Worm (Caenorhabditis elegans) whole organism, L3 larva: ENCODE measurements around the gene kcc-1.

Experiments
- ZK546.5 ChIP-seq: sonication (generic microtip); optimal IDR thresholded peaks from 2 replicates; lab custom pipeline; 2017; ENCODE audit warnings: missing biosample characterization, missing genetic modification characterization
- ama-1 ChIP-seq: fragments of 150-350 bp; optimal IDR thresholded peaks from 2 replicates; lab custom pipeline; 2018
- ceh-16 ChIP-seq: sonication (generic microtip); optimal IDR thresholded peaks from 2 replicates; lab custom pipeline; 2017; ENCODE audit warnings: missing biosample characterization, missing genetic modification characterization
- ceh-9 ChIP-seq: sonication (generic microtip); optimal IDR thresholded peaks from 2 replicates; lab custom pipeline; 2018; ENCODE audit warnings: missing biosample characterization, missing genetic modification characterization
- daf-12 ChIP-seq: fragments of 150-350 bp; optimal IDR thresholded peaks from 2 replicates; lab custom pipeline; 2014; ENCODE audit warnings: missing biosample characterization, missing genetic modification reagents, missing genetic modification characterization
- egl-27 ChIP-seq: sonication (generic microtip); optimal IDR thresholded peaks from 4 replicates; lab custom pipeline; 2017; ENCODE audit warnings: missing biosample characterization, missing genetic modification reagents, missing genetic modification characterization
- elt-2 ChIP-seq: sonication (generic microtip); optimal IDR thresholded peaks from 2 replicates; lab custom pipeline; 2016; ENCODE audit warnings: missing genetic modification reagents, mild to moderate bottlenecking, missing genetic modification characterization, missing compliant biosample characterization
- eor-1 ChIP-seq, 2 experiments: fragments of 150-350 bp; optimal IDR thresholded peaks; 2 replicates each; lab custom pipeline; 2014 to 2018; ENCODE audit warnings: missing biosample characterization in 2 of 2, missing genetic modification characterization in 2 of 2
- fkh-2 ChIP-seq: fragments of 150-350 bp; optimal IDR thresholded peaks from 2 replicates; lab custom pipeline; 2014; ENCODE audit warnings: missing biosample characterization, missing genetic modification reagents, missing genetic modification characterization
- fos-1 ChIP-seq: fragments of 150-350 bp; optimal IDR thresholded peaks from 2 replicates; lab custom pipeline; 2014; ENCODE audit warnings: missing biosample characterization, missing genetic modification characterization
- hmg-11 ChIP-seq: sonication (generic microtip); optimal IDR thresholded peaks from 2 replicates; lab custom pipeline; 2016; ENCODE audit warnings: missing genetic modification characterization, missing compliant biosample characterization
- jun-1 ChIP-seq: fragments of 150-350 bp; optimal IDR thresholded peaks from 2 replicates; lab custom pipeline; 2014; ENCODE audit warnings: missing biosample characterization, missing genetic modification reagents, missing genetic modification characterization
- lin-15B ChIP-seq: fragments of 150-350 bp; optimal IDR thresholded peaks from 2 replicates; lab custom pipeline; 2014; ENCODE audit warnings: missing biosample characterization, missing genetic modification characterization
- lin-39 ChIP-seq: fragments of 150-350 bp; optimal IDR thresholded peaks from 2 replicates; lab custom pipeline; 2018; ENCODE audit warnings: missing biosample characterization, missing genetic modification reagents, missing genetic modification characterization
- lsy-12 ChIP-seq: sonication (generic microtip); optimal IDR thresholded peaks from 2 replicates; lab custom pipeline; 2016; ENCODE audit warnings: mild to moderate bottlenecking, missing genetic modification characterization, missing compliant biosample characterization
- mml-1 ChIP-seq: fragments of 150-350 bp; sonication (generic microtip); optimal IDR thresholded peaks from 3 replicates; lab custom pipeline; 2014; ENCODE audit warnings: missing biosample characterization, missing genetic modification characterization
- nfya-1 ChIP-seq: sonication (generic microtip); optimal IDR thresholded peaks from 2 replicates; lab custom pipeline; 2017; ENCODE audit warnings: missing genetic modification characterization, mild to moderate bottlenecking, missing compliant biosample characterization, antibody characterized with exemption, moderate library complexity; ENCODE audit not compliant: insufficient read depth
- nhr-12 ChIP-seq: fragments of 150-350 bp; optimal IDR thresholded peaks from 2 replicates; lab custom pipeline; 2014; ENCODE audit warnings: missing biosample characterization, missing genetic modification characterization
- nhr-23 ChIP-seq: fragments of 150-350 bp; optimal IDR thresholded peaks from 2 replicates; lab custom pipeline; 2014; ENCODE audit warnings: missing biosample characterization, missing genetic modification reagents, missing genetic modification characterization
- nhr-237 ChIP-seq: fragments of 150-350 bp; optimal IDR thresholded peaks from 2 replicates; lab custom pipeline; 2014; ENCODE audit warnings: missing biosample characterization, missing genetic modification characterization
- nhr-25 ChIP-seq: sonication (generic microtip); optimal IDR thresholded peaks from 2 replicates; lab custom pipeline; 2017; ENCODE audit warnings: missing biosample characterization, missing genetic modification characterization
- nhr-43 ChIP-seq: sonication (generic microtip); optimal IDR thresholded peaks from 2 replicates; lab custom pipeline; 2016; ENCODE audit warnings: mild to moderate bottlenecking, missing genetic modification characterization, missing compliant biosample characterization; ENCODE audit not compliant: poor library complexity, severe bottlenecking
- nhr-67 ChIP-seq: fragments of 150-350 bp; optimal IDR thresholded peaks from 2 replicates; lab custom pipeline; 2014; ENCODE audit warnings: missing biosample characterization, missing genetic modification characterization
- nhr-77 ChIP-seq: fragments of 150-350 bp; optimal IDR thresholded peaks from 2 replicates; lab custom pipeline; 2014; ENCODE audit warnings: missing biosample characterization, missing genetic modification characterization
- pha-4 ChIP-seq: fragments of 150-350 bp; optimal IDR thresholded peaks from 2 replicates; lab custom pipeline; 2014; ENCODE audit warnings: missing biosample characterization, missing genetic modification reagents, missing genetic modification characterization
- sea-2 ChIP-seq: fragments of 150-350 bp; sonication (generic microtip); optimal IDR thresholded peaks from 4 replicates; lab custom pipeline; 2014; ENCODE audit warnings: missing biosample characterization, missing genetic modification reagents, missing genetic modification characterization
- skn-1 ChIP-seq: fragments of 150-350 bp; optimal IDR thresholded peaks from 2 replicates; lab custom pipeline; 2014; ENCODE audit warnings: missing biosample characterization, missing genetic modification characterization
- snpc-4 ChIP-seq: fragments of 150-350 bp; optimal IDR thresholded peaks from 2 replicates; lab custom pipeline; 2014; ENCODE audit warnings: missing biosample characterization, missing genetic modification characterization
- tbx-2 ChIP-seq: sonication (generic microtip); optimal IDR thresholded peaks from 2 replicates; lab custom pipeline; 2016; ENCODE audit warnings: mild to moderate bottlenecking, missing genetic modification characterization, missing compliant biosample characterization
- unc-62 ChIP-seq: fragments of 150-350 bp; sonication (generic microtip); optimal IDR thresholded peaks from 4 replicates; lab custom pipeline; 2014; ENCODE audit warnings: missing biosample characterization, missing genetic modification reagents, missing genetic modification characterization
- zag-1 ChIP-seq: fragments of 150-350 bp; optimal IDR thresholded peaks from 2 replicates; lab custom pipeline; 2014; ENCODE audit warnings: missing biosample characterization, missing genetic modification characterization
- ztf-11 ChIP-seq: fragments of 150-350 bp; optimal IDR thresholded peaks from 2 replicates; lab custom pipeline; 2014; ENCODE audit warnings: missing biosample characterization, missing genetic modification characterization
- ztf-4 ChIP-seq: fragments of 150-350 bp; optimal IDR thresholded peaks from 2 replicates; lab custom pipeline; 2014; ENCODE audit warnings: missing biosample characterization, missing genetic modification characterization

The kcc-1 gene

DNA sequence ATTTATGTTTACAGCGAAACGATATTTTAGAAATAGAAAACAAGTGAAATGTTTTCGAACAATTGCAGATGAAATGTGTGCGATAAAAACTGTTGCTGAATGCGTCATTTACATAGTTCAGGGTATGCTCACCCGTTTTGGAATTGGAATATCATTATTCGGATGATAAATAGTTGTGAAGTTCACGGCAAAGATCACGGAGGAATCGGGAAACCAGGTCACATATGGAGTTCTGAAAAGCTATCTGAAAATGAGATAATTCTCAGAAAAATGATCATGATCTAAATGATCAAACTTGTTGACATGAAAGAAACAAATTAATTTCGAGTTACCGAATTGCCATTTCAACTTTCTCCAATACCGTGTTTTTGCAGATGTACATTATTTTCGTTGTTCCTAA lies 10.3 kb upstream of the kcc-1 start, which contains the start of gene best-16:
TSS of gene best-16 (minus strand) at position 101 of the 400 bp plus-strand sequence.
- no peak for TF ChIP-seq ama-1 (lab: Kevin White, UChicago)
- TF ChIP-seq daf-12, result no peak
- TF ChIP-seq ztf-11 (tag; lab: Kevin White, UChicago), result no peak
- TF ChIP-seq tbx-2 (tag; lab: Kevin White, UChicago), result no peak
- no peak for TF ChIP-seq eor-1 (tag; optimal IDR thresholded peaks at IDR 0.05; lab: Kevin White, UChicago)
- TF ChIP-seq mml-1 (tag; lab: Kevin White, UChicago), result no peak
- no peak for TF ChIP-seq nhr-77 (tag; lab: Kevin White, UChicago)
- no peak for TF ChIP-seq nhr-12 (tag; lab: Kevin White, UChicago)
- no peak for TF ChIP-seq nfya-1 (tag; lab: Kevin White, UChicago)
- TF ChIP-seq nhr-25 (tag; lab: Kevin White, UChicago), result no peak
- TF ChIP-seq ZK546.5 (tag; lab: Kevin White, UChicago), result no peak
- no peak for TF ChIP-seq ztf-4 (tag; lab: Kevin White, UChicago)
- TF ChIP-seq nhr-23 (tag; lab: Kevin White, UChicago), result no peak
- no peak for TF ChIP-seq egl-27 (tag; lab: Kevin White, UChicago)

DNA sequence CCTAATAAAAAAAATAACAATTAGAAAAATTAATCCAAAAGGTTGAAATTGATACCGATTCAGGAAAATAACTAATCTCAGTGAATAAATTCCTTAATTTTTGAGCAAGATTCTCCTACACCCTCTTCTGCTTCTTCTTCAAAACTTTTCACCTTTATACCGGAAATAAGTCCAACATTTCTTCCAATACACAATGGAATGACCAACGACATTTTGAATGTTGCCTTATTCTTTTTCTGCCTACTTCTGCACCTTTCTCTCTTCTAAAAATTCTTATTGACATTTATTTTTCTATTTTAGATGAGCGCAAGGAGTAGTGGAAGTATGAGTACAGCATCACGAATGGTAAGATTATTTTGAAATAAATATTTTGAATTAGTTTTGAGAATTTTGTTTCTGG lies 9.2 kb upstream of the kcc-1 start, which contains the start of gene unc-8:
TSS of gene unc-8 (plus strand) at position 301 of the 400 bp plus-strand sequence.
- TF ChIP-seq fos-1 (tag; lab: Kevin White, UChicago), result no peak
- TF ChIP-seq skn-1 (tag; lab: Kevin White, UChicago), result no peak
- no peak for TF ChIP-seq nhr-12 (tag; lab: Kevin White, UChicago)
- TF ChIP-seq elt-2, result no peak
- TF ChIP-seq mml-1 (tag; lab: Kevin White, UChicago), result no peak
- TF ChIP-seq jun-1, result no peak
- no peak for TF ChIP-seq zag-1

DNA sequence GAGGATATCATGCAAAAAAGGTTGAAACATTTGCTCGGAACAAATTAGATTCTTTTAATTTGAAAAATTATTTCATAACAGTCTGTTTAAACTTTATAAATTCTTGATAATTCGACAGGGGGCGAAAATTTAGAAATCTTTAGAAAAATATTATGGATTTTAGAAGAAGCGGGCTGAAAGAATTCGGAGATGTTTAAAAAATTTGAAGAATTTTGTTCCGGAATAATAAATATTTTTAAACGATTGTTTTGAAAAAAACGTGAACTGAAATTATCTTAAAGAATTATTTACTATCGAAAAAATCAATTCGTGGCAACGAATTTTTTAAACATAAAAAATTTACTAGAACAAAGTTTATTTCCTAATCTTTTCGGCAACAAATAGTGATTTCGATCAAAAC lies 2.4 kb upstream of the kcc-1 start, which contains the start of gene R13A1.3:
TSS of gene R13A1.3 (plus strand) at position 301 of the 400 bp plus-strand sequence.
- TF ChIP-seq nhr-77 (tag; lab: Kevin White, UChicago), result no peak
- no peak for TF ChIP-seq unc-62 (GFP tag; lab: Kevin White, UChicago)
- TF ChIP-seq ztf-4 (tag; lab: Kevin White, UChicago), result no peak
- no peak for TF ChIP-seq nhr-12 (tag; lab: Kevin White, UChicago)
- TF ChIP-seq fos-1 (tag; lab: Kevin White, UChicago), result no peak
- TF ChIP-seq snpc-4, result no peak
- no peak for TF ChIP-seq zag-1
- no peak for TF ChIP-seq egl-27 (tag; lab: Kevin White, UChicago)
- TF ChIP-seq nhr-237 (tag; lab: Kevin White, UChicago), result no peak
- no peak for TF ChIP-seq lsy-12 (tag; lab: Kevin White, UChicago)
- no peak for TF ChIP-seq skn-1 (tag; lab: Kevin White, UChicago)
- TF ChIP-seq eor-1 (tag; optimal IDR thresholded peaks at IDR 0.05; lab: Kevin White, UChicago), result no peak
- no peak for TF ChIP-seq nhr-23 (tag; lab: Kevin White, UChicago)
- no peak for TF ChIP-seq elt-2
- no peak for TF ChIP-seq nfya-1 (tag; lab: Kevin White, UChicago)
- no peak for TF ChIP-seq hmg-11
- TF ChIP-seq ztf-11 (tag; lab: Kevin White, UChicago), result no peak
- TF ChIP-seq ceh-9, result no peak
- TF ChIP-seq fkh-2, result no peak

DNA sequence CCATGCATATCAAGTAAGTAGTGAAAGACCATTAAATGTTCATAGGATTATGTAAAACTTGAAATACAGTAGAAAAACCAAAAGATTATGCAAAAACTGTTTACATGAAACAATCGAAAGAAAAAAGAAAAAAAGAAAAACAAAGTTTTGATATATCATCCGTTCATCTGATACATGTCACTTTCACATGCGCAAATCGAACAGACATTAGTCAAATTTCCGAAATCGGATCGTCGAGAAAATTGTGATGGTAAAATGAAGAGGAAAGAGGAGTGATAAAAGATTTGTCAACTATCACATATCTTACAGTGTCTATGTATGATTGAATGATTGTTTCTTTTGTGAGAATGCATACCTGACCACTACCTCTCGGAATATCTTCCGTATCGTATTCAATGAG lies 2.9 kb downstream of the kcc-1 start:
- TF ChIP-seq ceh-9 (no peak), nhr-43 (tag; lab: Kevin White, UChicago) (no peak), lin-39 (tag; lab: Kevin White, UChicago) (no peak), fkh-2 (no peak), skn-1 (tag; lab: Kevin White, UChicago) (no peak), pha-4 (tag; lab: Kevin White, UChicago) (no peak), unc-62 (GFP tag; lab: Kevin White, UChicago) (no peak), elt-2 (no peak), ama-1 (lab: Kevin White, UChicago) (no peak)

DNA sequence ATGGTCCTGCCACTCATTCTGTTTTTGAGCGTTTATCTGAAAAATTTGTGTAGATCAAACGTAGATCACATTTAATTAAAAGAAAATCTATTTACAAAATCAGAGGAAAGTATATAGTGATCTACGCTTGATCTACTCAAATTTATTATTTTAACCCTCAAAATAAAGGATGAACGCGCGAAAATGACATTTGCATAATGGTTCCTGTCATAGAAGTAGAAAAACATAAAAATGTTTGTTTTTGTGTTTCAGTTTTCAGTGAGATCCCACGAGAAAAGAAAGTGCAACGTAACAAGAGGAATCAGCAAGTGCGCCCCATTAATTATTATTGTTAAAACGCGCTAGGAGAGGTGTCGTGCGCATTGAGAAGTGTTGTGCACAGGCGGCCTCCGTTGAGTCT lies 5.2 kb downstream of the kcc-1 start:
- TF ChIP-seq sea-2 (GFP tag; lab: Kevin White, UChicago), result no peak
- no peak for TF ChIP-seq ztf-4 (tag; lab: Kevin White, UChicago)
- no peak for TF ChIP-seq ztf-11 (tag; lab: Kevin White, UChicago)
- no peak for TF ChIP-seq ceh-16 (tag; lab: Kevin White, UChicago)
- no peak for TF ChIP-seq nhr-67 (tag; lab: Kevin White, UChicago)
- TF ChIP-seq lin-15B, result no peak
- no peak for TF ChIP-seq hmg-11
- no peak for TF ChIP-seq elt-2
- no peak for TF ChIP-seq egl-27 (tag; lab: Kevin White, UChicago)
- no peak for TF ChIP-seq lin-39 (tag; lab: Kevin White, UChicago)
